Worm (Caenorhabditis elegans): ENCODE results near the gene srh-203.

Gene srh-203

DNA sequence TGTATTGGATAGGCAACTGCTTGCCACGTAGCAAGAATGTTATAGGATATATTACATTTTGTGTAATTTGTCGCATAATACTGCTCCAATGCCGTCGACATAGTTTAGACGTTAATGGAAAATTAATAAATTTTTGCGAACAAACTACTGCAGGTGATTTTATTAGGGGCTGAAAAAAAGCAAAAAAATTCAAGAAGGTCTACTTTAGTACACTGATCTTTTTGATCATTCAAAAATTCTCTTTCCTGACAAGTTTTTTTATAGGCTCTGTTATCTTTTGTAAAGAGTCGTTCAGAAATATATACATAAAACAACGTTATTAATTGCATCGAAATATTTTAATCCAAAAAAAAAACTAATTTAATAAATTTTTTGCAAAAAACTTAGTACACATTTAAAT, 29.0 kb upstream of the srh-203 start, which contains the start of gene srh-111:
srh-111 (minus strand) TSS at position 101 of the 400 bp plus-strand sequence.
- TF ChIP-seq ztf-4 (tag; optimal IDR thresholded peaks at IDR 0.05) = no peak
- TF ChIP-seq mab-9 (GFP tag; IDR thresholded peaks at IDR 0.05) = no peak
- TF ChIP-seq nhr-11 (tag; optimal IDR thresholded peaks at IDR 0.05) = no peak
- TF ChIP-seq zip-4 (GFP tag; optimal IDR thresholded peaks at IDR 0.05) = no peak
- no peak for TF ChIP-seq snpc-4 (tag; optimal IDR thresholded peaks at IDR 0.05)
- TF ChIP-seq efl-1 (optimal IDR thresholded peaks at IDR 0.05) = no peak
- no peak for TF ChIP-seq efl-1 (GFP tag; optimal IDR thresholded peaks at IDR 0.05 in 1 of 2)
- TF ChIP-seq sup-37 (GFP tag; optimal IDR thresholded peaks at IDR 0.05) = no peak
- no peak for TF ChIP-seq Y116A8C.19 (tag; optimal IDR thresholded peaks at IDR 0.05; ENCODE audit: borderline replicate concordance)
- TF ChIP-seq efl-3 (GFP tag; optimal IDR thresholded peaks at IDR 0.05) = no peak
- TF ChIP-seq ceh-63 (GFP tag; optimal IDR thresholded peaks at IDR 0.05) = no peak
- TF ChIP-seq mdl-1 (tag; optimal IDR thresholded peaks at IDR 0.05) = no peak
- TF ChIP-seq C34B4.2 (tag; optimal IDR thresholded peaks at IDR 0.05) = no peak

DNA sequence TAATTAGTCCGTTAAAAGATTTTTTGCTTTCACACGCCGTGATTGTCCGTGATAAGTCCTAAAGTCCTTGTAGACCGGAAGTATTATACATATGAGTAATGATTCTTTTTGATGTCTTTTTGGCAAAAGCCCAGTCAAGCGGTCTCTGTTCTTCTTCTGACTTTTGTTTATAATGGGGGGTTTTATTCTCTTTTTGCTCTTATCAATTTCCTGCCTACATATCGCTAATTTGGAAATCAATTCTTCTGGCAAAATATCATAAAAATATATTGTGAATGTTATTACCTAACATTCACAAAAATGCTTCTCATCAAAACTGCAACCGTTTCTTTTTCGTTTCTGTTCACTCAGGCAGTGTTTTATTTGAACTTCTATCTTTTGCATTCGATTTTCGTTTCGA, 20.4 kb upstream of the srh-203 start, which contains the start of gene srbc-61:
srbc-61 (plus strand) TSS at position 301 of the 400 bp plus-strand sequence.
- no peak for TF ChIP-seq lir-3 (tag; optimal IDR thresholded peaks at IDR 0.05; ENCODE audit: poor library complexity)
- TF ChIP-seq nhr-237 (tag; optimal IDR thresholded peaks at IDR 0.05) = no peak
- no peak for TF ChIP-seq nhr-90 (tag; optimal IDR thresholded peaks at IDR 0.05; ENCODE audit: poor library complexity)
- TF ChIP-seq ets-5 (GFP tag; IDR thresholded peaks at IDR 0.05) = no peak
- TF ChIP-seq hlh-17 (GFP tag; optimal IDR thresholded peaks at IDR 0.05; ENCODE audit: borderline replicate concordance) = no peak
- no peak for TF ChIP-seq dsc-1 (tag; optimal IDR thresholded peaks at IDR 0.05)
- TF ChIP-seq lin-14 (GFP tag; optimal IDR thresholded peaks at IDR 0.05) = no peak
- TF ChIP-seq skn-1 (tag; optimal IDR thresholded peaks at IDR 0.05) = no peak
- no peak for TF ChIP-seq ceh-82 (tag; optimal IDR thresholded peaks at IDR 0.05)
- no peak for TF ChIP-seq elt-2 (tag; optimal IDR thresholded peaks at IDR 0.05)
- TF ChIP-seq rnt-1 (tag; optimal IDR thresholded peaks at IDR 0.05) = no peak
- no peak for TF ChIP-seq hlh-4 (tag; optimal IDR thresholded peaks at IDR 0.05)
- no peak for TF ChIP-seq mep-1 (tag; optimal IDR thresholded peaks at IDR 0.05)
- TF ChIP-seq pag-3 (tag; optimal IDR thresholded peaks at IDR 0.05; ENCODE audit: borderline replicate concordance, insufficient read depth) = no peak
- TF ChIP-seq vab-15 (tag; optimal IDR thresholded peaks at IDR 0.05) = no peak
- TF ChIP-seq nhr-11 (tag; optimal IDR thresholded peaks at IDR 0.05) = no peak
- TF ChIP-seq nhr-85 (tag) = no peak
- no peak for TF ChIP-seq C34B4.2 (tag; optimal IDR thresholded peaks at IDR 0.05)
- no peak for TF ChIP-seq snpc-4 (tag; optimal IDR thresholded peaks at IDR 0.05)

DNA sequence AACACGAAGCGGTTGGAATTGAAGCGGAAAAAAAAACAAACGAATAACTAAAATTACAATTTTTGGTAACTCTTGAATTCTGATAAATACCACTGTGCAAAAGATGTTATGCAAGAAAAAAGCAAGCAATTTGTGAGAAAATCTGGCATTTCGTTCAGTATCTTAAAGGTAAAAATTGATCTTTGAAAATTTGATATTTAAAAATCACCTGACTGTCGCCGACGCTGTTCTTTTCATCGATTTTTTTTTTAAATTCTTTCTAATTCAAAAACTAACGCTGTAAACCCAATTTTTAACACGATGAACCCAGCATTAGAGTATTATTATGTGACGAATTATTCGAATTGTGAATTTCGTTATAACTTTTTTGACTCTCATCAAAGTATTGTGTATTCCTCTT, 17.6 kb upstream of the srh-203 start, which contains the start of gene srh-123:
srh-123 (plus strand) TSS at position 301 of the 400 bp plus-strand sequence.
- TF ChIP-seq mdl-1 (tag; optimal IDR thresholded peaks at IDR 0.05) (no peak), fos-1 (tag; optimal IDR thresholded peaks at IDR 0.05) (no peak), mef-2 (tag; optimal IDR thresholded peaks at IDR 0.05) (no peak), swsn-7 (tag; optimal IDR thresholded peaks at IDR 0.05) (no peak), hlh-4 (tag; optimal IDR thresholded peaks at IDR 0.05) (no peak), snu-23 (GFP tag; optimal IDR thresholded peaks at IDR 0.05) (no peak), ceh-90 (tag; optimal IDR thresholded peaks at IDR 0.05) (no peak)

DNA sequence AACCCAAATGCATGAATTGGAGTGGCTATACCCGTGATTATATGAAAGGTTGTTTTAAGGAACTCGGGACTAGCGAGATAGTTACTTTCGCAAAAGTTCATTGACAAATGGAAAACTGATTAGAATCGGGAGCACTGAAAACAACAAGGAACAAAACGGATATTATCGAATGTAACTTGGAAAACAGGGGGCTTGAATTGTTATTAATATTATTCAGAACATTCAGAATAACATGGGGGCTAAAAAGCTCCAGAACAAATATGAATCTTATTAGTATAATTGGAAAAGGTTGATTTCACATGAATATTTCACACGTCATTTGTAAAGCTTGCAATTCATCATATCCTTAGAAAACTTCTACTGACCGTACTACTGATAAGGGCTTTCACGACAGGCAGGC, 15.5 kb upstream of the srh-203 start, which contains the start of gene srh-235:
srh-235 (minus strand) TSS at position 101 of the 400 bp plus-strand sequence.
- TF ChIP-seq ceh-82 (tag; optimal IDR thresholded peaks at IDR 0.05) (no peak), ama-1 (optimal IDR thresholded peaks at IDR 0.05) (no peak), nhr-28 (tag; optimal IDR thresholded peaks at IDR 0.05) (no peak), skn-1 (tag; optimal IDR thresholded peaks at IDR 0.05) (no peak), ces-1 (GFP tag; optimal IDR thresholded peaks at IDR 0.05) (no peak), vab-15 (tag; optimal IDR thresholded peaks at IDR 0.05) (no peak), fkh-10 (GFP tag; optimal IDR thresholded peaks at IDR 0.05) (no peak), efl-3 (GFP tag; optimal IDR thresholded peaks at IDR 0.05) (no peak), lin-13 (GFP tag; optimal IDR thresholded peaks at IDR 0.05) (no peak)
